Fruit fly (Drosophila melanogaster) whole organism, embryonic: ENCODE results near the gene Bgb.

Experiments used
- Bgb ChIP-seq: fragments of 200-800 bp; sonication (Bioruptor generic); IDR thresholded peaks from 2 replicates; pipeline ENCODE4 v1.3.6; 2022; ENCODE audit warnings: missing biosample characterization, missing genetic modification characterization; ENCODE audit not compliant: partially characterized antibody
- CG10321 ChIP-seq: fragments of 200-800 bp; sonication (Bioruptor generic); IDR thresholded peaks from 2 replicates; pipeline ENCODE4 v1.3.6; 2022; ENCODE audit warnings: missing biosample characterization, missing genetic modification characterization
- CG12769 ChIP-seq: fragments of 200-800 bp; sonication (Bioruptor generic); optimal IDR thresholded peaks from 2 replicates; lab custom pipeline; 2019; ENCODE audit warnings: missing biosample characterization, mild to moderate bottlenecking, missing genetic modification characterization, moderate library complexity
- CG13123 ChIP-seq: fragments of 200-800 bp; sonication (Bioruptor generic); optimal IDR thresholded peaks from 2 replicates; lab custom pipeline; 2016; ENCODE audit warnings: missing biosample characterization, missing genetic modification characterization
- CG13296 ChIP-seq: fragments of 200-800 bp; sonication (Bioruptor generic); optimal IDR thresholded peaks from 3 replicates; lab custom pipeline; 2018; ENCODE audit warnings: missing biosample characterization, mild to moderate bottlenecking, missing genetic modification characterization
- CG14667 ChIP-seq: fragments of 200-800 bp; sonication (Bioruptor generic); IDR thresholded peaks from 2 replicates; pipeline ENCODE4 v1.3.6; 2022; ENCODE audit warnings: missing biosample characterization, missing genetic modification characterization
- CG17912 ChIP-seq: fragments of 200-800 bp; sonication (Bioruptor generic); optimal IDR thresholded peaks from 2 replicates; lab custom pipeline; 2018; ENCODE audit warnings: missing biosample characterization, mild to moderate bottlenecking, missing genetic modification characterization
- CG1832 ChIP-seq: fragments of 200-800 bp; sonication (Bioruptor generic); optimal IDR thresholded peaks from 2 replicates; lab custom pipeline; 2017; ENCODE audit warnings: missing biosample characterization, mild to moderate bottlenecking, missing genetic modification characterization, inconsistent platforms
- CG18476 ChIP-seq: fragments of 200-800 bp; sonication (Bioruptor generic); optimal IDR thresholded peaks from 2 replicates; lab custom pipeline; 2016; ENCODE audit warnings: missing biosample characterization, mild to moderate bottlenecking, missing genetic modification characterization
- CG2202 ChIP-seq: fragments of 200-800 bp; sonication (Bioruptor generic); optimal IDR thresholded peaks from 2 replicates; lab custom pipeline; 2018; ENCODE audit warnings: missing biosample characterization, mild to moderate bottlenecking, missing genetic modification characterization
- CG30020 ChIP-seq: fragments of 200-800 bp; optimal IDR thresholded peaks from 2 replicates; lab custom pipeline; 2019; ENCODE audit warnings: missing biosample characterization, mild to moderate bottlenecking, missing genetic modification characterization, moderate library complexity
- CG3726 ChIP-seq: fragments of 200-800 bp; sonication (Bioruptor generic); IDR thresholded peaks from 3 replicates; pipeline ENCODE4, ENCODE4 v1.3.6; 2022; ENCODE audit warnings: missing biosample characterization, missing genetic modification characterization
- CG4424 ChIP-seq: fragments of 200-800 bp; sonication (Bioruptor generic); optimal IDR thresholded peaks from 3 replicates; lab custom pipeline; 2016; ENCODE audit warnings: missing biosample characterization, missing genetic modification characterization
- CG4730 ChIP-seq: fragments of 200-800 bp; sonication (Bioruptor generic); IDR thresholded peaks from 2 replicates; pipeline ENCODE4 v1.3.6; 2022; ENCODE audit warnings: missing biosample characterization, missing genetic modification characterization
- CG4854 ChIP-seq: fragments of 200-800 bp; sonication (Bioruptor generic); optimal IDR thresholded peaks from 2 replicates; lab custom pipeline; 2016; ENCODE audit warnings: missing biosample characterization, missing genetic modification characterization, inconsistent platforms
- CG6791 ChIP-seq: fragments of 200-800 bp; sonication (Bioruptor generic); IDR thresholded peaks from 3 replicates; pipeline ENCODE4 v1.3.6; 2022; ENCODE audit warnings: missing biosample characterization, missing genetic modification characterization; ENCODE audit not compliant: partially characterized antibody
- CG7357 ChIP-seq: fragments of 200-800 bp; sonication (Bioruptor generic); IDR thresholded peaks from 3 replicates; pipeline ENCODE4 v1.3.6; 2022; ENCODE audit warnings: missing biosample characterization, missing genetic modification characterization
- CG8944 ChIP-seq: fragments of 200-800 bp; sonication (Bioruptor generic); optimal IDR thresholded peaks from 3 replicates; lab custom pipeline; 2016; ENCODE audit warnings: missing biosample characterization, missing genetic modification characterization
- CG9817 ChIP-seq: fragments of 200-800 bp; sonication (Bioruptor generic); optimal IDR thresholded peaks from 2 replicates; lab custom pipeline; 2018; ENCODE audit warnings: missing biosample characterization, mild to moderate bottlenecking, missing genetic modification characterization, moderate library complexity
- Deaf1 ChIP-seq: fragments of 200-800 bp; optimal IDR thresholded peaks from 3 replicates; lab custom pipeline; 2019; ENCODE audit warnings: missing biosample characterization, mild to moderate bottlenecking, missing genetic modification characterization, moderate library complexity
- Ets65A ChIP-seq: fragments of 200-800 bp; sonication (Bioruptor generic); peaks from one replicate; lab custom pipeline; 2016; ENCODE audit warnings: missing biosample characterization, missing genetic modification characterization
- HmgZ ChIP-seq: fragments of 200-800 bp; sonication (Bioruptor generic); optimal IDR thresholded peaks from 2 replicates; lab custom pipeline; 2018; ENCODE audit warnings: missing biosample characterization, mild to moderate bottlenecking, missing genetic modification characterization
- Lpt ChIP-seq: fragments of >200 bp; optimal IDR thresholded peaks from 2 replicates; lab custom pipeline; 2018; ENCODE audit warnings: missing biosample characterization, missing genetic modification characterization
- Max ChIP-seq: fragments of 200-800 bp; sonication (Bioruptor generic); optimal IDR thresholded peaks from 2 replicates; lab custom pipeline; 2016; ENCODE audit warnings: missing biosample characterization, mild to moderate bottlenecking, missing genetic modification characterization
- Med ChIP-seq: fragments of 200-800 bp; sonication (Bioruptor generic); peaks from one replicate; lab custom pipeline; 2016; ENCODE audit warnings: missing biosample characterization, missing genetic modification characterization, mild to moderate bottlenecking, inconsistent platforms, moderate library complexity
- YL-1 ChIP-seq: fragments of 200-800 bp; sonication (Bioruptor generic); optimal IDR thresholded peaks from 3 replicates; lab custom pipeline; 2017; ENCODE audit warnings: missing biosample characterization, mild to moderate bottlenecking, missing genetic modification characterization
- bigmax ChIP-seq: fragments of 200-800 bp; sonication (Bioruptor generic); optimal IDR thresholded peaks from 2 replicates; lab custom pipeline; 2018; ENCODE audit warnings: missing biosample characterization, mild to moderate bottlenecking, missing genetic modification characterization
- btn ChIP-seq: fragments of 200-800 bp; sonication (Bioruptor generic); optimal IDR thresholded peaks from 2 replicates; lab custom pipeline; 2016; ENCODE audit warnings: missing biosample characterization, missing genetic modification characterization
- chm ChIP-seq: fragments of 200-800 bp; sonication (Bioruptor generic); IDR thresholded peaks from 2 replicates; pipeline ENCODE4 v1.3.6; 2022; ENCODE audit warnings: missing biosample characterization, missing genetic modification characterization
- croc ChIP-seq: fragments of 200-800 bp; sonication (Bioruptor generic); conservative IDR thresholded peaks from 3 replicates; pipeline ENCODE4 v1.3.6; 2022; ENCODE audit warnings: missing biosample characterization, missing genetic modification characterization
- dm ChIP-seq: fragments of 200-800 bp; sonication (Bioruptor generic); optimal IDR thresholded peaks from 3 replicates; lab custom pipeline; 2016; ENCODE audit warnings: missing biosample characterization, missing genetic modification characterization
- dmrt11E ChIP-seq: fragments of 200-800 bp; sonication (Bioruptor generic); optimal IDR thresholded peaks from 3 replicates; lab custom pipeline; 2018; ENCODE audit warnings: missing biosample characterization, mild to moderate bottlenecking, missing genetic modification characterization, moderate library complexity
- en ChIP-seq: fragments of 200-800 bp; sonication (Bioruptor generic); optimal IDR thresholded peaks from 2 replicates; lab custom pipeline; 2016; ENCODE audit warnings: missing biosample characterization, missing genetic modification characterization
- fd64A ChIP-seq: fragments of 200-800 bp; sonication (Bioruptor generic); optimal IDR thresholded peaks from 3 replicates; lab custom pipeline; 2018; ENCODE audit warnings: missing biosample characterization, mild to moderate bottlenecking, missing genetic modification characterization
- gfzf ChIP-seq: fragments of 200-800 bp; sonication (Bioruptor generic); optimal IDR thresholded peaks from 2 replicates; lab custom pipeline; 2016; ENCODE audit warnings: missing biosample characterization, mild to moderate bottlenecking, missing genetic modification characterization, moderate library complexity
- grau ChIP-seq: fragments of 200-800 bp; optimal IDR thresholded peaks from 3 replicates; lab custom pipeline; 2019; ENCODE audit warnings: missing biosample characterization, mild to moderate bottlenecking, missing genetic modification characterization, moderate library complexity
- gsb ChIP-seq: fragments of 200-800 bp; sonication (Bioruptor generic); IDR thresholded peaks from 2 replicates; pipeline ENCODE4 v1.3.6; 2022; ENCODE audit warnings: missing biosample characterization, missing genetic modification characterization
- hb ChIP-seq: fragments of 200-800 bp; sonication (Bioruptor generic); IDR thresholded peaks from 3 replicates; pipeline ENCODE4 v1.3.6; 2022; ENCODE audit warnings: missing biosample characterization, missing genetic modification characterization; ENCODE audit not compliant: partially characterized antibody
- hkb ChIP-seq, 2 experiments: fragments of 200-800 bp in 1 of 2; fragments of >200 bp in 1 of 2; sonication (Bioruptor generic) in 1 of 2; IDR thresholded peaks in 1 of 2; optimal IDR thresholded peaks in 1 of 2; 2 replicates each; pipeline versions ENCODE4 v1.3.6 to Lab custom; 2017 to 2022; ENCODE audit warnings: missing biosample characterization in 1 of 2, missing genetic modification characterization in 1 of 2
- knrl ChIP-seq: fragments of 200-800 bp; sonication (Bioruptor generic); IDR thresholded peaks from 3 replicates; pipeline ENCODE4 v1.3.6; 2022; ENCODE audit warnings: missing biosample characterization, missing genetic modification characterization; ENCODE audit not compliant: partially characterized antibody
- lola ChIP-seq, 3 experiments: fragments of >200 bp in 2 of 3; fragments of 200-800 bp in 1 of 3; sonication (Bioruptor generic) in 1 of 3; optimal IDR thresholded peaks; 2 replicates each; lab custom pipeline; 2017 to 2019; ENCODE audit warnings: missing biosample characterization in 3 of 3, missing genetic modification characterization in 3 of 3, mild to moderate bottlenecking in 1 of 3, moderate library complexity in 1 of 3
- pnt ChIP-seq: fragments of 200-800 bp; sonication (Bioruptor generic); optimal IDR thresholded peaks from 3 replicates; lab custom pipeline; 2016; ENCODE audit warnings: missing biosample characterization, missing genetic modification characterization
- rib ChIP-seq: fragments of 200-800 bp; sonication (Bioruptor generic); IDR thresholded peaks from 2 replicates; pipeline ENCODE4 v1.3.6; 2022; ENCODE audit warnings: missing biosample characterization, missing genetic modification characterization
- schlank ChIP-seq: fragments of 200-800 bp; sonication (Bioruptor generic); optimal IDR thresholded peaks from 2 replicates; lab custom pipeline; 2018; ENCODE audit warnings: missing biosample characterization, mild to moderate bottlenecking, missing genetic modification characterization
- seq ChIP-seq: fragments of 200-800 bp; sonication (Bioruptor generic); IDR thresholded peaks from 2 replicates; pipeline ENCODE4 v1.3.6; 2022; ENCODE audit warnings: missing biosample characterization, missing genetic modification characterization
- trem ChIP-seq: fragments of 200-800 bp; optimal IDR thresholded peaks from 3 replicates; lab custom pipeline; 2019; ENCODE audit warnings: missing biosample characterization, mild to moderate bottlenecking, missing genetic modification characterization, moderate library complexity
- twi ChIP-seq: fragments of 200-800 bp; optimal IDR thresholded peaks from 2 replicates; lab custom pipeline; 2019; ENCODE audit warnings: missing biosample characterization, mild to moderate bottlenecking, missing genetic modification characterization, moderate library complexity

The Bgb gene

dm6 chr3L:1664876-1665275 is 25.4 kb downstream of the Bgb start, which contains the start of the genes Srrm234 and CG7974 (continued):
- no peak for TF ChIP-seq lola (GFP tag; optimal IDR thresholded peaks at IDR 0.05; lab: Kevin White, UChicago)
- TF ChIP-seq Max (GFP tag; lab: Kevin White, UChicago), result peak; percentile 3
- no peak for TF ChIP-seq CG8944
- TF ChIP-seq gfzf (GFP tag; lab: Kevin White, UChicago), result peak; percentile 88
- peak; percentile 78 for TF ChIP-seq Med (GFP tag; lab: Kevin White, UChicago)
- TF ChIP-seq hkb (optimal IDR thresholded peaks at IDR 0.05; lab: Kevin White, UChicago), result no peak
- 0 out of 2 replicates have a peak, but pooled peaks have one; percentile 25 for TF ChIP-seq hkb (GFP tag; IDR thresholded peaks at IDR 0.05; lab: Robert Waterston, UW)
- no peak for TF ChIP-seq CG6791
- peak; percentile 46 for TF ChIP-seq bigmax (GFP tag; lab: Kevin White, UChicago)
- TF ChIP-seq CG4424 (GFP tag; lab: Kevin White, UChicago), result no peak
- TF ChIP-seq trem (tag; lab: Kevin White, UChicago), result peak; percentile 55
- peak; percentile 2 for TF ChIP-seq CG17912 (GFP tag; lab: Kevin White, UChicago)
- 0 out of 3 replicates have a peak, but pooled peaks have one; percentile 11 for TF ChIP-seq knrl (GFP tag; lab: Robert Waterston, UW)
- no peak for TF ChIP-seq CG9817
- TF ChIP-seq Deaf1 (tag; lab: Kevin White, UChicago), result no peak

dm6 chr3L:1665544-1665943 is 26.0 kb downstream of the Bgb start:
- no peak for TF ChIP-seq pnt (GFP tag; lab: Kevin White, UChicago)
- no peak for TF ChIP-seq CG7357 (GFP tag; lab: Robert Waterston, UW)
- no peak for TF ChIP-seq croc (GFP tag; lab: Robert Waterston, UW)
- no peak for TF ChIP-seq seq (GFP tag; lab: Robert Waterston, UW)
- no peak for TF ChIP-seq btn (GFP tag; lab: Kevin White, UChicago)
- TF ChIP-seq gsb (GFP tag; lab: Robert Waterston, UW), result no peak
- no peak for TF ChIP-seq CG4730 (GFP tag; lab: Robert Waterston, UW)
- no peak for TF ChIP-seq CG10321 (GFP tag; lab: Robert Waterston, UW)
- TF ChIP-seq fd64A, result no peak
- TF ChIP-seq Bgb (GFP tag; lab: Robert Waterston, UW), result no peak
- TF ChIP-seq YL-1 (GFP tag; lab: Kevin White, UChicago), result no peak
- no peak for TF ChIP-seq CG13123 (GFP tag; lab: Kevin White, UChicago)
- no peak for TF ChIP-seq CG3726
- TF ChIP-seq CG1832, result peak; percentile 4
- TF ChIP-seq hb (GFP tag; lab: Robert Waterston, UW), result no peak
- no peak for TF ChIP-seq Lpt (GFP tag; lab: Kevin White, UChicago)
- TF ChIP-seq chm (GFP tag; lab: Robert Waterston, UW), result 0 out of 2 replicates have a peak, but pooled peaks have one; percentile 37
- no peak for TF ChIP-seq CG30020
- TF ChIP-seq en (GFP tag; lab: Kevin White, UChicago), result no peak
- TF ChIP-seq HmgZ (tag; lab: Kevin White, UChicago), result no peak
- TF ChIP-seq rib (GFP tag; lab: Robert Waterston, UW), result no peak
- no peak for TF ChIP-seq CG12769 (tag; lab: Kevin White, UChicago)
- no peak for TF ChIP-seq schlank (tag; lab: Kevin White, UChicago)
- no peak for TF ChIP-seq CG4854 (GFP tag; lab: Kevin White, UChicago)
- TF ChIP-seq dmrt11E, result no peak
- peak; percentile 91 for TF ChIP-seq Ets65A (GFP tag; lab: Kevin White, UChicago)
- TF ChIP-seq CG18476, result no peak
- TF ChIP-seq CG2202 (tag; lab: Kevin White, UChicago), result no peak
- TF ChIP-seq twi (tag; lab: Kevin White, UChicago), result no peak
- TF ChIP-seq dm (GFP tag; lab: Kevin White, UChicago), result no peak
- no peak for TF ChIP-seq CG14667 (GFP tag; lab: Robert Waterston, UW)
- TF ChIP-seq grau, result no peak
- no peak for TF ChIP-seq CG13296 (GFP tag; lab: Kevin White, UChicago)
- TF ChIP-seq Med (GFP tag; lab: Kevin White, UChicago), result peak; percentile 73
